Worm (Caenorhabditis elegans): ENCODE results near the gene srh-23.

ce11 chrV:4908591-4908990 is 12.3 kb upstream of the srh-23 start, which contains the start of gene ugt-13:
- TF ChIP-seq pha-4 (GFP tag; IDR thresholded peaks at IDR 0.05) (no peak), pha-4 (tag; optimal IDR thresholded peaks at IDR 0.05) (no peak), ZK546.5 (tag; optimal IDR thresholded peaks at IDR 0.05) (no peak), aly-2 (tag; optimal IDR thresholded peaks at IDR 0.05) (no peak)
